Fruit fly (Drosophila melanogaster): ENCODE measurements around the gene CG10341.
A peak's percentile ranks its signal among the peaks of the same experiment; 100 is the strongest.

CG10341 gene

dm6 chr2L:18707844-18708238, 9.3 kb downstream of the CG10341 start (continued):
- TF ChIP-seq vri (GFP tag; optimal IDR thresholded peaks at IDR 0.05) = no peak
- TF ChIP-seq CG6792 (GFP tag; optimal IDR thresholded peaks at IDR 0.05) = peak; percentile 38
- TF ChIP-seq salr (GFP tag; optimal IDR thresholded peaks at IDR 0.05) = no peak
- peak; percentile 61 for TF ChIP-seq fkh (GFP tag; optimal IDR thresholded peaks at IDR 0.05)
- TF ChIP-seq CG10631 (GFP tag; optimal IDR thresholded peaks at IDR 0.05) = peak; percentile 44
- TF ChIP-seq Ets21C (GFP tag; optimal IDR thresholded peaks at IDR 0.05) = no peak
- peak; percentile 19 for TF ChIP-seq Sox102F (GFP tag; optimal IDR thresholded peaks at IDR 0.05)
- peak; percentile 54 for TF ChIP-seq achi (GFP tag; optimal IDR thresholded peaks at IDR 0.05)
- TF ChIP-seq CG10669 (GFP tag; optimal IDR thresholded peaks at IDR 0.05) = peak; percentile 11
- no peak for TF ChIP-seq CG6854 (GFP tag; optimal IDR thresholded peaks at IDR 0.05)
- peak; percentile 62 for TF ChIP-seq topi (GFP tag; optimal IDR thresholded peaks at IDR 0.05)
- peak; percentile 34 for TF ChIP-seq cyc (GFP tag; optimal IDR thresholded peaks at IDR 0.05)
- TF ChIP-seq Sox14 (GFP tag; optimal IDR thresholded peaks at IDR 0.05) = no peak
- TF ChIP-seq CG6808 (GFP tag; optimal IDR thresholded peaks at IDR 0.05) = no peak
- peak; percentile 63 for TF ChIP-seq esn (GFP tag; optimal IDR thresholded peaks at IDR 0.05)
- peak; percentile 63 for TF ChIP-seq CG31627 (GFP tag; optimal IDR thresholded peaks at IDR 0.05)

dm6 chr2L:18708239-18708891, 9.9 kb downstream of the CG10341 start, which contains the start of the genes Faf2 and Grip71:
Gene Faf2 (minus strand): TSS chr2L:18708688.
Gene Grip71 (plus strand): TSS chr2L:18708846.
- peak; percentile 54 for TF ChIP-seq fkh (GFP tag; optimal IDR thresholded peaks at IDR 0.05)
- TF ChIP-seq CG9139 (GFP tag; optimal IDR thresholded peaks at IDR 0.05) = peak; percentile 49
- peak; percentile 89 for TF ChIP-seq CG10631 (GFP tag; optimal IDR thresholded peaks at IDR 0.05)
- peak; percentile 63 for TF ChIP-seq Sox102F (GFP tag; optimal IDR thresholded peaks at IDR 0.05)
- TF ChIP-seq lz (GFP tag; optimal IDR thresholded peaks at IDR 0.05) = peak; percentile 85
- peak; percentile 81 for TF ChIP-seq Smox (GFP tag; optimal IDR thresholded peaks at IDR 0.05)
- peak; percentile 46 for TF ChIP-seq CG6808 (GFP tag; optimal IDR thresholded peaks at IDR 0.05)
- TF ChIP-seq Ets21C (GFP tag; optimal IDR thresholded peaks at IDR 0.05) = peak; percentile 88
- peak; percentile 87 for TF ChIP-seq cyc (GFP tag; optimal IDR thresholded peaks at IDR 0.05)
- peak; percentile 90 for TF ChIP-seq CG31627 (GFP tag; optimal IDR thresholded peaks at IDR 0.05)
- TF ChIP-seq OdsH (GFP tag; optimal IDR thresholded peaks at IDR 0.05) = peak; percentile 90
- TF ChIP-seq topi (GFP tag; optimal IDR thresholded peaks at IDR 0.05) = peak; percentile 79
- TF ChIP-seq achi (GFP tag; optimal IDR thresholded peaks at IDR 0.05) = peak; percentile 80
- TF ChIP-seq CG6276 (GFP tag; optimal IDR thresholded peaks at IDR 0.05) = no peak
- peak; percentile 68 for TF ChIP-seq CG1621 (tag; optimal IDR thresholded peaks at IDR 0.05)
- TF ChIP-seq esn (GFP tag; optimal IDR thresholded peaks at IDR 0.05) = peak; percentile 79
- peak; percentile 83 for TF ChIP-seq Lpt (GFP tag; optimal IDR thresholded peaks at IDR 0.05)
- peak; percentile 85 for TF ChIP-seq dac (GFP tag; optimal IDR thresholded peaks at IDR 0.05)
- peak; percentile 61 to 70 for TF ChIP-seq salr (GFP tag; optimal IDR thresholded peaks at IDR 0.05)
- peak; percentile 56 to 74 for TF ChIP-seq ss (GFP tag; optimal IDR thresholded peaks at IDR 0.05)
- peak; percentile 89 for TF ChIP-seq pdm3 (GFP tag; optimal IDR thresholded peaks at IDR 0.05)
- peak; percentile 21 for TF ChIP-seq Blimp-1 (GFP tag; optimal IDR thresholded peaks at IDR 0.05)
- TF ChIP-seq CG11902 (GFP tag; optimal IDR thresholded peaks at IDR 0.05) = peak; percentile 85
- peak; percentile 93 for TF ChIP-seq Eip78C (GFP tag)
- TF ChIP-seq Hr39 (GFP tag; optimal IDR thresholded peaks at IDR 0.05) = peak; percentile 91
- peak; percentile 48 for TF ChIP-seq spab (GFP tag; optimal IDR thresholded peaks at IDR 0.05)
- TF ChIP-seq Eip93F (GFP tag; optimal IDR thresholded peaks at IDR 0.05) = peak; percentile 82
- TF ChIP-seq CG15336 (GFP tag; IDR thresholded peaks at IDR 0.05) = peak; percentile 61; the same call in 1 of the 2 replicates
- TF ChIP-seq Sox15 (GFP tag; optimal IDR thresholded peaks at IDR 0.05) = peak; percentile 88
- TF ChIP-seq eg (GFP tag; IDR thresholded peaks at IDR 0.05) = peak; percentile 95
- TF ChIP-seq CG10669 (GFP tag; optimal IDR thresholded peaks at IDR 0.05) = peak; percentile 77
- peak; percentile 83 for TF ChIP-seq Met (GFP tag; optimal IDR thresholded peaks at IDR 0.05)
- peak; percentile 90 for TF ChIP-seq CG3032 (tag; optimal IDR thresholded peaks at IDR 0.05)
- TF ChIP-seq CG7368 (GFP tag; optimal IDR thresholded peaks at IDR 0.05) = peak; percentile 28
- peak; percentile 14 for TF ChIP-seq CG16779 (tag; optimal IDR thresholded peaks at IDR 0.05)
- peak; percentile 90 for TF ChIP-seq CG11294 (GFP tag; IDR thresholded peaks at IDR 0.05)
- TF ChIP-seq CG34406 (GFP tag; optimal IDR thresholded peaks at IDR 0.05) = peak; percentile 70
- peak; percentile 80 for TF ChIP-seq Eip75B (GFP tag; optimal IDR thresholded peaks at IDR 0.05)
- TF ChIP-seq CG8119 (GFP tag; IDR thresholded peaks at IDR 0.05) = peak; percentile 78
- peak; percentile 91 for TF ChIP-seq Hr4 (GFP tag; optimal IDR thresholded peaks at IDR 0.05)
- TF ChIP-seq dsx (GFP tag; optimal IDR thresholded peaks at IDR 0.05; ENCODE audit: poor library complexity, severe bottlenecking) = peak; percentile 71
- TF ChIP-seq acj6 (GFP tag; optimal IDR thresholded peaks at IDR 0.05) = peak; percentile 88
- TF ChIP-seq CG8632 (GFP tag; optimal IDR thresholded peaks at IDR 0.05) = peak; percentile 69

Measured in whole organism, prepupa.